Fruit fly (Drosophila melanogaster) whole organism, embryonic: ENCODE measurements around the gene Crg-1.

ENCODE experiments used
- Abd-B ChIP-seq: fragments of 200-800 bp; sonication (Bioruptor generic); optimal IDR thresholded peaks from 2 replicates; lab custom pipeline; 2018; ENCODE audit warnings: missing biosample characterization, mild to moderate bottlenecking, missing genetic modification characterization, moderate library complexity
- CG10543 ChIP-seq: fragments of 200-800 bp; sonication (Bioruptor generic); optimal IDR thresholded peaks from 3 replicates; lab custom pipeline; 2017; ENCODE audit warnings: missing biosample characterization, mild to moderate bottlenecking, missing genetic modification characterization, moderate library complexity
- CG11695 ChIP-seq: fragments of 200-800 bp; sonication (Bioruptor generic); IDR thresholded peaks from 3 replicates; pipeline ENCODE4 v1.3.6; 2022; ENCODE audit warnings: missing biosample characterization, missing genetic modification characterization
- CG11723 ChIP-seq: fragments of 200-800 bp; sonication (Bioruptor generic); optimal IDR thresholded peaks from 2 replicates; lab custom pipeline; 2017; ENCODE audit warnings: missing biosample characterization, mild to moderate bottlenecking, missing genetic modification characterization
- CG12104 ChIP-seq: fragments of 200-800 bp; sonication (Bioruptor generic); optimal IDR thresholded peaks from 3 replicates; lab custom pipeline; 2016; ENCODE audit warnings: missing biosample characterization, missing genetic modification characterization
- CG12155 ChIP-seq: fragments of 200-800 bp; sonication (Bioruptor generic); optimal IDR thresholded peaks from 3 replicates; lab custom pipeline; 2016; ENCODE audit warnings: missing biosample characterization, missing genetic modification characterization
- CG12219 ChIP-seq: fragments of 200-800 bp; sonication (Bioruptor generic); optimal IDR thresholded peaks from 3 replicates; lab custom pipeline; 2018; ENCODE audit warnings: missing biosample characterization, mild to moderate bottlenecking, missing genetic modification characterization
- CG12299 ChIP-seq: fragments of 200-800 bp; sonication (Bioruptor generic); optimal IDR thresholded peaks from 2 replicates; lab custom pipeline; 2018; ENCODE audit warnings: missing biosample characterization, mild to moderate bottlenecking, missing genetic modification characterization
- CG12659 ChIP-seq: fragments of 200-800 bp; sonication (Bioruptor generic); optimal IDR thresholded peaks from 3 replicates; lab custom pipeline; 2017; ENCODE audit warnings: mild to moderate bottlenecking, missing biosample characterization, missing genetic modification reagents, missing genetic modification characterization
- CG15479 ChIP-seq: fragments of 200-800 bp; sonication (Bioruptor generic); optimal IDR thresholded peaks from 3 replicates; lab custom pipeline; 2019; ENCODE audit warnings: missing biosample characterization, mild to moderate bottlenecking, missing genetic modification characterization, moderate library complexity
- CG17328 ChIP-seq: fragments of 200-800 bp; sonication (Bioruptor generic); IDR thresholded peaks from 2 replicates; pipeline ENCODE4 v1.3.6; 2022; ENCODE audit warnings: missing biosample characterization, missing genetic modification characterization
- CG18599 ChIP-seq: fragments of 200-800 bp; sonication (Bioruptor generic); optimal IDR thresholded peaks from 3 replicates; lab custom pipeline; 2017; ENCODE audit warnings: missing biosample characterization, missing genetic modification characterization, mild to moderate bottlenecking, moderate library complexity, missing genetic modification reagents
- CG2120 ChIP-seq: fragments of 200-800 bp; sonication (Bioruptor generic); optimal IDR thresholded peaks from 3 replicates; lab custom pipeline; 2016; ENCODE audit warnings: missing biosample characterization, missing genetic modification characterization
- CG3163 ChIP-seq: fragments of 200-800 bp; sonication (Bioruptor generic); optimal IDR thresholded peaks from 3 replicates; lab custom pipeline; 2016; ENCODE audit warnings: missing biosample characterization, missing genetic modification characterization
- CG32532 ChIP-seq: fragments of 200-800 bp; sonication (Bioruptor generic); IDR thresholded peaks from 2 replicates; pipeline ENCODE4 v1.3.6; 2022; ENCODE audit warnings: missing biosample characterization, missing genetic modification characterization
- CG32767 ChIP-seq: fragments of 200-800 bp; sonication (Bioruptor generic); IDR thresholded peaks from 2 replicates; pipeline ENCODE4 v1.3.6; 2022; ENCODE audit warnings: missing biosample characterization, missing genetic modification characterization
- CG3281 ChIP-seq: fragments of 200-800 bp; sonication (Bioruptor generic); optimal IDR thresholded peaks from 3 replicates; lab custom pipeline; 2017; ENCODE audit warnings: missing biosample characterization, mild to moderate bottlenecking, missing genetic modification characterization
- CG6272 ChIP-seq: fragments of 200-800 bp; sonication (Bioruptor generic); IDR thresholded peaks from 2 replicates; pipeline ENCODE4 v1.3.6; 2022; ENCODE audit warnings: missing biosample characterization, missing genetic modification characterization
- CG6765 ChIP-seq: fragments of 200-800 bp; sonication (Bioruptor generic); optimal IDR thresholded peaks from 3 replicates; lab custom pipeline; 2017; ENCODE audit warnings: missing biosample characterization, mild to moderate bottlenecking, missing genetic modification characterization
- CG7987 ChIP-seq: fragments of 200-800 bp; sonication (Bioruptor generic); optimal IDR thresholded peaks from 2 replicates; lab custom pipeline; 2018; ENCODE audit warnings: missing biosample characterization, mild to moderate bottlenecking, missing genetic modification characterization, moderate library complexity
- CG9215 ChIP-seq: fragments of 200-800 bp; sonication (Bioruptor generic); IDR thresholded peaks from 2 replicates; pipeline ENCODE4 v1.3.6; 2022; ENCODE audit warnings: missing biosample characterization, missing genetic modification characterization
- Dbx ChIP-seq: fragments of 200-800 bp; sonication (Bioruptor generic); IDR thresholded peaks from 3 replicates; pipeline ENCODE4 v1.3.6; 2022; ENCODE audit warnings: missing biosample characterization, missing genetic modification characterization
- Deaf1 ChIP-seq: fragments of 200-800 bp; optimal IDR thresholded peaks from 3 replicates; lab custom pipeline; 2019; ENCODE audit warnings: missing biosample characterization, mild to moderate bottlenecking, missing genetic modification characterization, moderate library complexity
- Dek ChIP-seq: fragments of 200-800 bp; sonication (Bioruptor generic); optimal IDR thresholded peaks from 3 replicates; lab custom pipeline; 2019; ENCODE audit warnings: missing biosample characterization, mild to moderate bottlenecking, missing genetic modification characterization, moderate library complexity
- Dp ChIP-seq: fragments of 200-800 bp; sonication (Bioruptor generic); optimal IDR thresholded peaks from 2 replicates; lab custom pipeline; 2018; ENCODE audit warnings: missing biosample characterization, mild to moderate bottlenecking, missing genetic modification characterization, moderate library complexity
- Elba2 ChIP-seq: fragments of 200-800 bp; sonication (Bioruptor generic); optimal IDR thresholded peaks from 3 replicates; lab custom pipeline; 2016; ENCODE audit warnings: missing biosample characterization, missing genetic modification characterization
- Ets65A ChIP-seq: fragments of 200-800 bp; sonication (Bioruptor generic); peaks from one replicate; lab custom pipeline; 2016; ENCODE audit warnings: missing biosample characterization, missing genetic modification characterization
- Ets97D ChIP-seq: fragments of 200-800 bp; sonication (Bioruptor generic); optimal IDR thresholded peaks from 3 replicates; lab custom pipeline; 2016; ENCODE audit warnings: missing biosample characterization, missing genetic modification characterization
- Hand ChIP-seq: fragments of 200-800 bp; sonication (Bioruptor generic); optimal IDR thresholded peaks from 2 replicates; lab custom pipeline; 2017; ENCODE audit warnings: mild to moderate bottlenecking, missing biosample characterization, missing genetic modification reagents, missing genetic modification characterization
- MESR4 ChIP-seq: fragments of 200-800 bp; sonication (Bioruptor generic); optimal IDR thresholded peaks from 2 replicates; lab custom pipeline; 2018; ENCODE audit warnings: missing biosample characterization, mild to moderate bottlenecking, missing genetic modification characterization, moderate library complexity
- Oli ChIP-seq: fragments of 200-800 bp; sonication (Bioruptor generic); optimal IDR thresholded peaks from 2 replicates; lab custom pipeline; 2018; ENCODE audit warnings: missing biosample characterization, mild to moderate bottlenecking, missing genetic modification characterization, moderate library complexity
- Ptx1 ChIP-seq: fragments of 200-800 bp; sonication (Bioruptor generic); IDR thresholded peaks from 2 replicates; pipeline ENCODE4 v1.3.6; 2022; ENCODE audit warnings: missing biosample characterization, missing genetic modification characterization
- Sin3A ChIP-seq: fragments of >200 bp; optimal IDR thresholded peaks from 2 replicates; lab custom pipeline; 2018
- Sox100B ChIP-seq: fragments of 200-800 bp; sonication (Bioruptor generic); optimal IDR thresholded peaks from 3 replicates; lab custom pipeline; 2018; ENCODE audit warnings: missing biosample characterization, mild to moderate bottlenecking, missing genetic modification characterization
- Taf1 ChIP-seq: fragments of 200-800 bp; sonication (Bioruptor generic); IDR thresholded peaks from 2 replicates; pipeline ENCODE4 v1.3.6; 2022; ENCODE audit warnings: missing biosample characterization, missing genetic modification characterization
- Usf ChIP-seq: fragments of 200-800 bp; sonication (Bioruptor generic); optimal IDR thresholded peaks from 2 replicates; lab custom pipeline; 2017; ENCODE audit warnings: missing genotype, missing biosample characterization, missing genetic modification characterization
- Xrp1 ChIP-seq: fragments of 200-800 bp; sonication (Bioruptor generic); IDR thresholded peaks from 2 replicates; pipeline ENCODE4 v1.3.6; 2022; ENCODE audit warnings: missing biosample characterization, missing genetic modification characterization
- YL-1 ChIP-seq: fragments of 200-800 bp; sonication (Bioruptor generic); optimal IDR thresholded peaks from 3 replicates; lab custom pipeline; 2017; ENCODE audit warnings: missing biosample characterization, mild to moderate bottlenecking, missing genetic modification characterization
- az2 ChIP-seq: fragments of 200-800 bp; sonication (Bioruptor generic); optimal IDR thresholded peaks from 3 replicates; lab custom pipeline; 2016; ENCODE audit warnings: missing biosample characterization, missing genetic modification characterization
- chm ChIP-seq: fragments of 200-800 bp; sonication (Bioruptor generic); IDR thresholded peaks from 2 replicates; pipeline ENCODE4 v1.3.6; 2022; ENCODE audit warnings: missing biosample characterization, missing genetic modification characterization
- dan ChIP-seq: fragments of 200-800 bp; sonication (Bioruptor generic); IDR thresholded peaks from 2 replicates; pipeline ENCODE4 v1.3.6; 2022; ENCODE audit warnings: missing biosample characterization, missing genetic modification characterization
- dysf ChIP-seq: fragments of 200-800 bp; sonication (Bioruptor generic); IDR thresholded peaks from 3 replicates; pipeline ENCODE4 v1.3.6; 2022; ENCODE audit warnings: missing biosample characterization, missing genetic modification characterization
- eve ChIP-seq, 2 experiments: fragments of >200 bp; optimal IDR thresholded peaks; 2 replicates each; lab custom pipeline; 2017; ENCODE audit warnings: missing biosample characterization in 2 of 2, missing genetic modification characterization in 2 of 2
- fu2 ChIP-seq: fragments of 200-800 bp; sonication (Bioruptor generic); optimal IDR thresholded peaks from 2 replicates; lab custom pipeline; 2016; ENCODE audit warnings: missing biosample characterization, missing genetic modification characterization
- gt ChIP-seq: fragments of 200-800 bp; sonication (Bioruptor generic); IDR thresholded peaks from 2 replicates; pipeline ENCODE4 v1.3.6; 2022; ENCODE audit warnings: missing biosample characterization, missing genetic modification characterization
- hb ChIP-seq: fragments of 200-800 bp; sonication (Bioruptor generic); IDR thresholded peaks from 3 replicates; pipeline ENCODE4 v1.3.6; 2022; ENCODE audit warnings: missing biosample characterization, missing genetic modification characterization; ENCODE audit not compliant: partially characterized antibody
- onecut ChIP-seq: fragments of 200-800 bp; sonication (Bioruptor generic); IDR thresholded peaks from 2 replicates; pipeline ENCODE4 v1.3.6; 2022; ENCODE audit warnings: missing biosample characterization, missing genetic modification characterization
- sd ChIP-seq: fragments of 200-800 bp; sonication (Bioruptor generic); optimal IDR thresholded peaks from 3 replicates; lab custom pipeline; 2018; ENCODE audit warnings: missing biosample characterization, mild to moderate bottlenecking, missing genetic modification characterization, moderate library complexity
- shn ChIP-seq: fragments of 200-800 bp; sonication (Bioruptor generic); optimal IDR thresholded peaks from 3 replicates; lab custom pipeline; 2016; ENCODE audit warnings: missing biosample characterization, missing genetic modification characterization
- tna ChIP-seq: fragments of 200-800 bp; sonication (Bioruptor generic); IDR thresholded peaks from 2 replicates; pipeline ENCODE4 v1.3.6; 2022; ENCODE audit warnings: missing biosample characterization, missing genetic modification characterization; ENCODE audit not compliant: partially characterized antibody

Gene Crg-1

dm6 chrX:3779686-3780407, 13.2 kb upstream of the Crg-1 start (continued):
- no peak; the same call in 1 of the 2 replicates for TF ChIP-seq tna (GFP tag; lab: Robert Waterston, UW)
- no peak for TF ChIP-seq CG11723 (GFP tag; lab: Kevin White, UChicago)
- no peak for TF ChIP-seq dan (GFP tag; lab: Robert Waterston, UW)
- TF ChIP-seq az2 (GFP tag; lab: Kevin White, UChicago) = no peak
- TF ChIP-seq Usf (GFP tag; lab: Kevin White, UChicago) = no peak
- TF ChIP-seq shn = no peak
- peak; percentile 83 for TF ChIP-seq Deaf1 (tag; lab: Kevin White, UChicago)
- TF ChIP-seq CG12155 (GFP tag; lab: Kevin White, UChicago) = peak; percentile 91
- TF ChIP-seq dysf (GFP tag; lab: Robert Waterston, UW) = 0 out of 3 replicates have a peak, but pooled peaks have one; percentile 29
- TF ChIP-seq Ets65A (GFP tag; lab: Kevin White, UChicago) = no peak
- no peak for TF ChIP-seq Abd-B (GFP tag; lab: Kevin White, UChicago)
- TF ChIP-seq CG15479 (GFP tag; lab: Kevin White, UChicago) = peak; percentile 20
- no peak for TF ChIP-seq CG11695
- TF ChIP-seq Xrp1 = no peak
- 0 out of 2 replicates have a peak, but pooled peaks have one; percentile 21 for TF ChIP-seq onecut (GFP tag; lab: Robert Waterston, UW)
- no peak for TF ChIP-seq Ets97D (GFP tag; lab: Kevin White, UChicago)
- no peak for TF ChIP-seq eve (GFP tag; optimal IDR thresholded peaks at IDR 0.05; lab: Kevin White, UChicago)
- no peak for TF ChIP-seq CG32767 (GFP tag; lab: Robert Waterston, UW)
- no peak for TF ChIP-seq Ptx1 (GFP tag; lab: Robert Waterston, UW)
- TF ChIP-seq CG18599 = peak; percentile 33
- TF ChIP-seq CG32532 (GFP tag; lab: Robert Waterston, UW) = peak; percentile 66; the same call in 1 of the 2 replicates
- TF ChIP-seq CG17328 (GFP tag; lab: Robert Waterston, UW) = no peak
- no peak for TF ChIP-seq Elba2
- no peak for TF ChIP-seq gt (GFP tag; lab: Robert Waterston, UW)
- no peak for TF ChIP-seq CG9215 (GFP tag; lab: Robert Waterston, UW)
- TF ChIP-seq CG6765 = no peak
- peak; percentile 23 for TF ChIP-seq CG3281 (GFP tag; lab: Kevin White, UChicago)
- TF ChIP-seq CG2120 (GFP tag; lab: Kevin White, UChicago) = peak; percentile 35
- no peak for TF ChIP-seq CG6272 (GFP tag; lab: Robert Waterston, UW)
- no peak for TF ChIP-seq Sox100B
- TF ChIP-seq CG12219 (GFP tag; lab: Kevin White, UChicago) = no peak
- TF ChIP-seq CG12299 = no peak
- no peak for TF ChIP-seq MESR4 (GFP tag; lab: Kevin White, UChicago)
- no peak for TF ChIP-seq Hand (GFP tag; lab: Kevin White, UChicago)
- TF ChIP-seq fu2 (GFP tag; lab: Kevin White, UChicago) = no peak
- no peak for TF ChIP-seq CG12659
- no peak for TF ChIP-seq Oli (tag; lab: Kevin White, UChicago)
- no peak for TF ChIP-seq Dp
- peak; percentile 49 for TF ChIP-seq sd (tag; lab: Kevin White, UChicago)
- peak; percentile 41 for TF ChIP-seq CG3163 (GFP tag; lab: Kevin White, UChicago)
- no peak for TF ChIP-seq CG7987 (GFP tag; lab: Kevin White, UChicago)
- TF ChIP-seq hb = no peak
- 0 out of 2 replicates have a peak, but pooled peaks have one; percentile 6 for TF ChIP-seq chm
- no peak for TF ChIP-seq CG12104 (GFP tag; lab: Kevin White, UChicago)
- peak; percentile 41; the same call in 1 of the 3 replicates for TF ChIP-seq Dbx (GFP tag; lab: Robert Waterston, UW)
- TF ChIP-seq Dek = peak; percentile 27
- TF ChIP-seq YL-1 = no peak
- no peak for TF ChIP-seq Taf1 (GFP tag; lab: Robert Waterston, UW)
- TF ChIP-seq CG10543 (GFP tag; lab: Kevin White, UChicago) = peak; percentile 31
- TF ChIP-seq Sin3A = no peak
